Fruit fly (Drosophila melanogaster): Measurements from ENCODE around the gene CG31715.

Gene CG31715

dm6 chr2L:10321036-10321583 is 20.3 kb upstream of the CG31715 start (continued):
- peak; percentile 22 for TF ChIP-seq nmo (GFP tag; optimal IDR thresholded peaks at IDR 0.05)
- TF ChIP-seq CG5245 (GFP tag; optimal IDR thresholded peaks at IDR 0.05) = no peak
- no peak for TF ChIP-seq chinmo (GFP tag; IDR thresholded peaks at IDR 0.05; ENCODE audit: partially characterized antibody)
- peak; percentile 26 for TF ChIP-seq CG12659 (GFP tag; optimal IDR thresholded peaks at IDR 0.05)
- TF ChIP-seq CG9797 (GFP tag; optimal IDR thresholded peaks at IDR 0.05) = no peak
- TF ChIP-seq HHEX (GFP tag; optimal IDR thresholded peaks at IDR 0.05) = no peak
- TF ChIP-seq Abd-B (GFP tag; optimal IDR thresholded peaks at IDR 0.05) = no peak
- TF ChIP-seq CG4617 (GFP tag; optimal IDR thresholded peaks at IDR 0.05; ENCODE audit: borderline replicate concordance) = no peak
- no peak for TF ChIP-seq Mad (GFP tag; optimal IDR thresholded peaks at IDR 0.05)
- no peak for TF ChIP-seq Lim3 (GFP tag; IDR thresholded peaks at IDR 0.05)
- no peak for TF ChIP-seq br (optimal IDR thresholded peaks at IDR 0.05)
- TF ChIP-seq CG4404 (GFP tag; IDR thresholded peaks at IDR 0.05) = no peak
- TF ChIP-seq CG1603 (tag; optimal IDR thresholded peaks at IDR 0.05) = peak; percentile 2
- no peak for TF ChIP-seq CkIIα-i1 (GFP tag; IDR thresholded peaks at IDR 0.05)
- TF ChIP-seq CG3995 (GFP tag; optimal IDR thresholded peaks at IDR 0.05) = peak; percentile 95
- no peak for TF ChIP-seq run (tag; optimal IDR thresholded peaks at IDR 0.05)
- 0 out of 3 replicates have a peak, but pooled peaks have one; percentile 15 for TF ChIP-seq CG11695 (GFP tag; IDR thresholded peaks at IDR 0.05)
- TF ChIP-seq cg (GFP tag; optimal IDR thresholded peaks at IDR 0.05) = no peak
- no peak for TF ChIP-seq CG18476 (GFP tag; optimal IDR thresholded peaks at IDR 0.05)
- TF ChIP-seq lilli (GFP tag; optimal IDR thresholded peaks at IDR 0.05) = peak; percentile 42
- no peak for TF ChIP-seq mam (GFP tag; optimal IDR thresholded peaks at IDR 0.05)
- no peak for TF ChIP-seq da (GFP tag; optimal IDR thresholded peaks at IDR 0.05)
- no peak for TF ChIP-seq CG8359 (GFP tag; optimal IDR thresholded peaks at IDR 0.05; ENCODE audit: borderline replicate concordance)
- peak; percentile 10 for TF ChIP-seq slp2 (GFP tag; optimal IDR thresholded peaks at IDR 0.05)
- TF ChIP-seq CG15269 (tag; optimal IDR thresholded peaks at IDR 0.05) = no peak
- TF ChIP-seq CG8089 (GFP tag; optimal IDR thresholded peaks at IDR 0.05) = no peak
- TF ChIP-seq CG9215 (GFP tag; IDR thresholded peaks at IDR 0.05) = no peak
- no peak for TF ChIP-seq row (GFP tag; IDR thresholded peaks at IDR 0.05)
- TF ChIP-seq ato (GFP tag; IDR thresholded peaks at IDR 0.05; ENCODE audit: partially characterized antibody) = peak; percentile 11; the same call in 1 of the 2 replicates
- no peak for TF ChIP-seq mirr (GFP tag; optimal IDR thresholded peaks at IDR 0.05)
- TF ChIP-seq sob (GFP tag; IDR thresholded peaks at IDR 0.05) = peak; percentile 33; the same call in 1 of the 2 replicates
- TF ChIP-seq Scr (GFP tag; IDR thresholded peaks at IDR 0.05; ENCODE audit: partially characterized antibody) = peak; percentile 81
- TF ChIP-seq CG14860 (GFP tag; IDR thresholded peaks at IDR 0.05; ENCODE audit: partially characterized antibody) = peak; percentile 55; the same call in 2 of the 3 replicates
- no peak for TF ChIP-seq MBD-R2 (GFP tag; IDR thresholded peaks at IDR 0.05)
- no peak for TF ChIP-seq ash1 (GFP tag; optimal IDR thresholded peaks at IDR 0.05)
- TF ChIP-seq CG15696 (tag; optimal IDR thresholded peaks at IDR 0.05) = peak; percentile 25
- no peak for TF ChIP-seq CG1233 (GFP tag; optimal IDR thresholded peaks at IDR 0.05)
- TF ChIP-seq CG30403 (GFP tag; optimal IDR thresholded peaks at IDR 0.05) = no peak
- peak; percentile 2 for TF ChIP-seq Nf-YC (tag; optimal IDR thresholded peaks at IDR 0.05)
- TF ChIP-seq inv (GFP tag; IDR thresholded peaks at IDR 0.05; ENCODE audit: partially characterized antibody) = peak; percentile 86
- no peak for TF ChIP-seq CG14965 (GFP tag; optimal IDR thresholded peaks at IDR 0.05; ENCODE audit: borderline replicate concordance)
- TF ChIP-seq CG8478 (optimal IDR thresholded peaks at IDR 0.05) = no peak
- no peak for TF ChIP-seq stwl (tag; optimal IDR thresholded peaks at IDR 0.05)
- no peak for TF ChIP-seq Doc2 (GFP tag; IDR thresholded peaks at IDR 0.05)
- peak; percentile 4 for TF ChIP-seq pb (GFP tag; optimal IDR thresholded peaks at IDR 0.05)
- no peak for TF ChIP-seq CG7357 (GFP tag; IDR thresholded peaks at IDR 0.05)
- 0 out of 2 replicates have a peak, but pooled peaks have one; percentile 10 for TF ChIP-seq CG5953 (GFP tag; IDR thresholded peaks at IDR 0.05)
- TF ChIP-seq CG31224 (GFP tag; IDR thresholded peaks at IDR 0.05) = no peak
- peak; percentile 35 for TF ChIP-seq zfh2 (GFP tag; optimal IDR thresholded peaks at IDR 0.05)
- TF ChIP-seq dm (GFP tag; optimal IDR thresholded peaks at IDR 0.05) = no peak
- peak; percentile 12 for TF ChIP-seq D19B (GFP tag; optimal IDR thresholded peaks at IDR 0.05)
